Comparison of ENCODE assay signal across 4 worm cellular contexts in genomic region chrIII:9645099-9645498, ce11.
A peak's percentile ranks its signal among the peaks of the same experiment; 100 is the strongest.
TF ChIP-seq lines count a peak whose summit lies in the region.

No protein-coding gene starts in this region.

TF ChIP-seq in whole organism, L1 larva, 84 proteins besides CTCF, POLR2A, EP300 and RAD21:
- TF ChIP-seq fkh-4 (tag; optimal IDR thresholded peaks at IDR 0.05; lab: Kevin White, UChicago; ENCODE audit: borderline replicate concordance) (no peak), elt-3 (tag; optimal IDR thresholded peaks at IDR 0.05; lab: Kevin White, UChicago) (peak in 1 of 6 experiments; percentile 38), blmp-1 (tag; optimal IDR thresholded peaks at IDR 0.05; lab: Kevin White, UChicago) (peak; percentile 93)

TF ChIP-seq in whole organism, L2 larva, 48 proteins besides CTCF, POLR2A, EP300 and RAD21:
- TF ChIP-seq ZK546.5 (tag; optimal IDR thresholded peaks at IDR 0.05; lab: Kevin White, UChicago): no peak
- peak; percentile 22 for TF ChIP-seq blmp-1 (tag; optimal IDR thresholded peaks at IDR 0.05; lab: Kevin White, UChicago; ENCODE audit: insufficient read depth)
- TF ChIP-seq fos-1 (tag; optimal IDR thresholded peaks at IDR 0.05; lab: Kevin White, UChicago): peak; percentile 5
- TF ChIP-seq unc-62 (GFP tag; optimal IDR thresholded peaks at IDR 0.05; lab: Kevin White, UChicago): no peak
- TF ChIP-seq egl-27 (tag; optimal IDR thresholded peaks at IDR 0.05; lab: Kevin White, UChicago): peak; percentile 43

TF ChIP-seq in whole organism, L3 larva, 47 proteins besides CTCF, POLR2A, EP300 and RAD21:
- TF ChIP-seq nhr-23 (tag; optimal IDR thresholded peaks at IDR 0.05; lab: Kevin White, UChicago) (peak; percentile 59), elt-3 (tag; optimal IDR thresholded peaks at IDR 0.05; lab: Kevin White, UChicago) (peak in 1 of 3 experiments; percentile 66), pha-4 (tag; optimal IDR thresholded peaks at IDR 0.05; lab: Kevin White, UChicago) (no peak)

TF ChIP-seq in whole organism, L4 larva, 104 proteins besides CTCF, POLR2A, EP300 and RAD21:
- TF ChIP-seq mes-2 (tag; optimal IDR thresholded peaks at IDR 0.05; lab: Kevin White, UChicago; ENCODE audit: poor library complexity, severe bottlenecking) (no peak), nhr-28 (tag; optimal IDR thresholded peaks at IDR 0.05; lab: Kevin White, UChicago) (peak; percentile 4)
TF ChIP-seq in whole organism, L4 larva: peak in this region for 1.

Comparison
In these comparisons a context has a peak if more than half of its experiments do, and no peak if none do; other contexts are left out.
1. Of the 29 proteins assayed by ChIP-seq in both whole organism, L4 larva and whole organism, L1 larva: peak only in whole organism, L4 larva: nhr-28; only in whole organism, L1 larva: none; in both: none; in neither: 28.